Fruit fly (Drosophila melanogaster) whole organism: ENCODE measurements around the gene CG5116.
A peak's percentile ranks its signal among the peaks of the same experiment; 100 is the strongest.

Experiments used
- CG8478 ChIP-seq: fragments of >200 bp; optimal IDR thresholded peaks from 2 replicates; lab custom pipeline; 2018; ENCODE audit warnings: inconsistent platforms
- Dll ChIP-seq: fragments of >200 bp; optimal IDR thresholded peaks from 2 replicates; lab custom pipeline; 2017
- EcR ChIP-seq, 2 experiments: fragments of >200 bp; optimal IDR thresholded peaks; 2 replicates each; lab custom pipeline; 2017; ENCODE audit warnings: missing biosample characterization in 2 of 2, missing genetic modification characterization in 2 of 2, missing genetic modification reagents in 2 of 2
- pan ChIP-seq: fragments of >200 bp; optimal IDR thresholded peaks from 2 replicates; lab custom pipeline; 2017
- psq ChIP-seq: fragments of >200 bp; optimal IDR thresholded peaks from 2 replicates; lab custom pipeline; 2017
- usp ChIP-seq: fragments of >200 bp; optimal IDR thresholded peaks from 2 replicates; lab custom pipeline; 2017; ENCODE audit warnings: missing biosample characterization, missing genetic modification characterization, mixed read lengths

CG5116 gene

dm6 chr3R:25490375-25490774 is 7.5 kb downstream of the CG5116 start:
- TF ChIP-seq usp (GFP tag; lab: Kevin White, UChicago) (no peak), pan (lab: Kevin White, UChicago) (peak; percentile 80)

dm6 chr3R:25490778-25491664 is 8.1 kb downstream of the CG5116 start, which contains the start of the genes Gnpat and CG5112:
Gene Gnpat, minus strand, starts transcription at chr3R:25490936.
Gene CG5112, plus strand, starts transcription at chr3R:25491460.
- TF ChIP-seq CG8478 (lab: Kevin White, UChicago) (no peak), psq (lab: Kevin White, UChicago) (no peak), EcR (GFP tag; optimal IDR thresholded peaks at IDR 0.05; lab: Kevin White, UChicago) (no peak), Dll (lab: Kevin White, UChicago) (no peak), pan (lab: Kevin White, UChicago) (no peak), usp (GFP tag; lab: Kevin White, UChicago) (no peak)

- no peak for TF ChIP-seq EcR (GFP tag; optimal IDR thresholded peaks at IDR 0.05; lab: Kevin White, UChicago)
These were observed 10.6 kb downstream of the CG5116 start for dm6 chr3R:25493294-25494187.

- TF ChIP-seq pan (lab: Kevin White, UChicago) (no peak), CG8478 (lab: Kevin White, UChicago) (no peak), Dll (lab: Kevin White, UChicago) (no peak), EcR (GFP tag; optimal IDR thresholded peaks at IDR 0.05; lab: Kevin White, UChicago) (no peak), psq (lab: Kevin White, UChicago) (no peak), usp (GFP tag; lab: Kevin White, UChicago) (no peak)
These were observed 12.2 kb downstream of the CG5116 start, which contains the start of gene CG33494 for dm6 chr3R:25495072-25495471. Gene CG33494, minus strand, starts transcription at chr3R:25495161.

dm6 chr3R:25495753-25496152 is 12.9 kb downstream of the CG5116 start:
- TF ChIP-seq psq (lab: Kevin White, UChicago) (no peak), Dll (lab: Kevin White, UChicago) (no peak), usp (GFP tag; lab: Kevin White, UChicago) (no peak), pan (lab: Kevin White, UChicago) (no peak), CG8478 (lab: Kevin White, UChicago) (no peak), EcR (GFP tag; optimal IDR thresholded peaks at IDR 0.05; lab: Kevin White, UChicago) (no peak)

- no peak for TF ChIP-seq CG8478 (lab: Kevin White, UChicago)
- TF ChIP-seq usp (GFP tag; lab: Kevin White, UChicago), result no peak
These were observed 22.0 kb downstream of the CG5116 start, which contains the start of gene CG5107 for dm6 chr3R:25504891-25505290. Gene CG5107, plus strand, starts transcription at chr3R:25505191.

dm6 chr3R:25505975-25506374 is 23.1 kb downstream of the CG5116 start, which contains the start of gene CG5111:
Gene CG5111, plus strand, starts transcription at chr3R:25506275.
- no peak for TF ChIP-seq psq (lab: Kevin White, UChicago)
- no peak for TF ChIP-seq usp (GFP tag; lab: Kevin White, UChicago)
- TF ChIP-seq EcR (GFP tag; optimal IDR thresholded peaks at IDR 0.05; lab: Kevin White, UChicago), result no peak
- TF ChIP-seq Dll (lab: Kevin White, UChicago), result no peak
- no peak for TF ChIP-seq pan (lab: Kevin White, UChicago)
- no peak for TF ChIP-seq CG8478 (lab: Kevin White, UChicago)

- no peak for TF ChIP-seq usp (GFP tag; lab: Kevin White, UChicago)
- no peak for TF ChIP-seq Dll (lab: Kevin White, UChicago)
- TF ChIP-seq CG8478 (lab: Kevin White, UChicago), result no peak
- TF ChIP-seq pan (lab: Kevin White, UChicago), result no peak
- no peak for TF ChIP-seq psq (lab: Kevin White, UChicago)
- TF ChIP-seq EcR (GFP tag; optimal IDR thresholded peaks at IDR 0.05; lab: Kevin White, UChicago), result no peak
These were observed 29.9 kb downstream of the CG5116 start for dm6 chr3R:25512750-25513149.

- TF ChIP-seq EcR (GFP tag; optimal IDR thresholded peaks at IDR 0.05; lab: Kevin White, UChicago) (no peak), pan (lab: Kevin White, UChicago) (peak; percentile 92), CG8478 (lab: Kevin White, UChicago) (peak; percentile 59), psq (lab: Kevin White, UChicago) (no peak), Dll (lab: Kevin White, UChicago) (peak; percentile 71), usp (GFP tag; lab: Kevin White, UChicago) (no peak)
These were observed 32.8 kb downstream of the CG5116 start, which contains the start of gene msi for dm6 chr3R:25515450-25516288. Gene msi, plus strand, starts transcription at chr3R:25516118.

dm6 chr3R:25517521-25517920 is 34.6 kb downstream of the CG5116 start:
- no peak for TF ChIP-seq pan (lab: Kevin White, UChicago)
- no peak for TF ChIP-seq psq (lab: Kevin White, UChicago)
- no peak for TF ChIP-seq CG8478 (lab: Kevin White, UChicago)
- TF ChIP-seq Dll (lab: Kevin White, UChicago), result no peak
- no peak for TF ChIP-seq EcR (GFP tag; optimal IDR thresholded peaks at IDR 0.05; lab: Kevin White, UChicago)
- TF ChIP-seq usp (GFP tag; lab: Kevin White, UChicago), result no peak
